Worm (Caenorhabditis elegans) whole organism, young adult: ENCODE measurements around the gene Y59E9AL.36.

Experiments
- C06A6.2 ChIP-seq: fragments of 200-800 bp; sonication (Bioruptor generic); conservative IDR thresholded peaks from 2 replicates; pipeline ENCODE4 v1.3.6; 2022; ENCODE audit warnings: missing genetic modification characterization, missing compliant biosample characterization
- F10E7.11 ChIP-seq: sonication (generic microtip); optimal IDR thresholded peaks from 2 replicates; lab custom pipeline; 2017; ENCODE audit warnings: mild to moderate bottlenecking, missing genetic modification characterization, moderate library complexity, missing compliant biosample characterization
- F37B4.10 ChIP-seq: fragments of 200-800 bp; sonication (Bioruptor generic); IDR thresholded peaks from 2 replicates; pipeline ENCODE4 v1.3.6; 2022; ENCODE audit warnings: missing genetic modification characterization, missing compliant biosample characterization
- F52B5.7 ChIP-seq: sonication (generic microtip); optimal IDR thresholded peaks from 2 replicates; lab custom pipeline; 2016; ENCODE audit warnings: mild to moderate bottlenecking, missing genetic modification characterization, missing compliant biosample characterization
- F57C9.4 ChIP-seq: sonication (generic microtip); optimal IDR thresholded peaks from 2 replicates; lab custom pipeline; 2017; ENCODE audit warnings: mild to moderate bottlenecking, missing genetic modification characterization, missing compliant biosample characterization
- T07F8.4 ChIP-seq: sonication (generic microtip); optimal IDR thresholded peaks from 2 replicates; lab custom pipeline; 2016; ENCODE audit warnings: mild to moderate bottlenecking, missing genetic modification characterization, moderate library complexity, missing compliant biosample characterization
- Y67H2A.10 ChIP-seq: fragments of 200-800 bp; sonication (Bioruptor generic); conservative IDR thresholded peaks from 2 replicates; pipeline ENCODE4 v1.3.6; 2022; ENCODE audit warnings: missing genetic modification reagents, missing genetic modification characterization, missing compliant biosample characterization
- Y79H2A.3 ChIP-seq: fragments of 200-800 bp; sonication (Bioruptor generic); conservative IDR thresholded peaks from 2 replicates; pipeline ENCODE4 v1.3.6; 2022; ENCODE audit warnings: missing genetic modification reagents, missing genetic modification characterization, missing compliant biosample characterization
- Y95B8A.8 ChIP-seq: fragments of 200-800 bp; sonication (Bioruptor generic); IDR thresholded peaks from 2 replicates; pipeline ENCODE4 v1.3.6; 2022; ENCODE audit warnings: missing genetic modification reagents, missing genetic modification characterization, missing compliant biosample characterization
- atf-7 ChIP-seq: sonication (generic microtip); optimal IDR thresholded peaks from 2 replicates; lab custom pipeline; 2017; ENCODE audit warnings: mild to moderate bottlenecking, missing genetic modification characterization, missing compliant biosample characterization
- attf-5 ChIP-seq: fragments of 200-800 bp; sonication (Bioruptor generic); optimal IDR thresholded peaks from 2 replicates; lab custom pipeline; 2018; ENCODE audit warnings: mild to moderate bottlenecking, missing genetic modification characterization, missing compliant biosample characterization
- attf-6 ChIP-seq: fragments of 200-800 bp; sonication (Bioruptor generic); IDR thresholded peaks from 2 replicates; pipeline ENCODE4 v1.3.6; 2022; ENCODE audit warnings: missing genetic modification reagents, missing genetic modification characterization, missing compliant biosample characterization
- cebp-2 ChIP-seq: fragments of 200-800 bp; sonication (Bioruptor generic); IDR thresholded peaks from 2 replicates; pipeline ENCODE4 v1.3.6; 2022; ENCODE audit warnings: missing genetic modification characterization, missing compliant biosample characterization
- ceh-27 ChIP-seq: fragments of 200-800 bp; sonication (Bioruptor generic); optimal IDR thresholded peaks from 2 replicates; lab custom pipeline; 2018; ENCODE audit warnings: mild to moderate bottlenecking, missing genetic modification characterization, moderate library complexity, missing compliant biosample characterization
- ceh-40 ChIP-seq: fragments of 200-800 bp; sonication (Bioruptor generic); IDR thresholded peaks from 2 replicates; pipeline ENCODE4 v1.3.6; 2022; ENCODE audit warnings: missing genetic modification characterization, missing compliant biosample characterization
- ceh-79 ChIP-seq: sonication (generic microtip); optimal IDR thresholded peaks from 2 replicates; lab custom pipeline; 2017; ENCODE audit warnings: mild to moderate bottlenecking, missing genetic modification characterization, missing compliant biosample characterization
- chd-7 ChIP-seq: sonication (generic microtip); optimal IDR thresholded peaks from 2 replicates; lab custom pipeline; 2016; ENCODE audit warnings: mild to moderate bottlenecking, missing genetic modification characterization, moderate library complexity, missing compliant biosample characterization
- dox-1 ChIP-seq: fragments of 200-800 bp; sonication (Bioruptor generic); IDR thresholded peaks from 2 replicates; pipeline ENCODE4 v1.3.6; 2022; ENCODE audit warnings: missing genetic modification reagents, missing genetic modification characterization, missing compliant biosample characterization
- egl-18 ChIP-seq: fragments of 200-800 bp; sonication (Bioruptor generic); IDR thresholded peaks from 2 replicates; pipeline ENCODE4 v1.3.6; 2022; ENCODE audit warnings: missing genetic modification reagents, missing genetic modification characterization, missing compliant biosample characterization
- egrh-3 ChIP-seq: fragments of 200-800 bp; sonication (Bioruptor generic); IDR thresholded peaks from 2 replicates; pipeline ENCODE4 v1.3.6; 2022; ENCODE audit warnings: missing genetic modification reagents, missing genetic modification characterization, missing compliant biosample characterization
- ekl-4 ChIP-seq: fragments of 200-800 bp; sonication (Bioruptor generic); IDR thresholded peaks from 2 replicates; pipeline ENCODE4 v1.3.6; 2022; ENCODE audit warnings: missing genetic modification reagents, missing genetic modification characterization, missing compliant biosample characterization
- gei-17 ChIP-seq: fragments of 200-800 bp; sonication (Bioruptor generic); optimal IDR thresholded peaks from 2 replicates; lab custom pipeline; 2018; ENCODE audit warnings: mild to moderate bottlenecking, missing genetic modification characterization, missing compliant biosample characterization
- him-1 ChIP-seq: sonication (generic microtip); optimal IDR thresholded peaks from 2 replicates; lab custom pipeline; 2016; ENCODE audit warnings: missing genotype, missing genetic modification reagents, missing genetic modification characterization, missing compliant biosample characterization
- hlh-12 ChIP-seq: sonication (generic microtip); optimal IDR thresholded peaks from 2 replicates; lab custom pipeline; 2016; ENCODE audit warnings: missing genetic modification characterization, missing compliant biosample characterization
- hmg-20 ChIP-seq: fragments of 200-800 bp; sonication (Bioruptor generic); IDR thresholded peaks from 2 replicates; pipeline ENCODE4 v1.3.6; 2022; ENCODE audit warnings: missing genetic modification reagents, missing genetic modification characterization, missing compliant biosample characterization
- hrde-1 ChIP-seq: sonication (generic microtip); optimal IDR thresholded peaks from 2 replicates; lab custom pipeline; 2016; ENCODE audit warnings: missing genetic modification characterization, mild to moderate bottlenecking, missing compliant biosample characterization, moderate library complexity, missing genotype, missing genetic modification reagents, borderline replicate concordance
- hsf-1 ChIP-seq: fragments of 200-800 bp; sonication (Bioruptor generic); IDR thresholded peaks from 2 replicates; pipeline ENCODE4 v1.3.6; 2022; ENCODE audit warnings: missing genetic modification reagents, missing genetic modification characterization, missing compliant biosample characterization
- lag-1 ChIP-seq: fragments of 200-800 bp; sonication (Bioruptor generic); IDR thresholded peaks from 2 replicates; pipeline ENCODE4 v1.3.6; 2022; ENCODE audit warnings: missing genetic modification reagents, missing genetic modification characterization, missing compliant biosample characterization
- let-526 ChIP-seq: fragments of 200-800 bp; sonication (Bioruptor generic); IDR thresholded peaks from 2 replicates; pipeline ENCODE4 v1.3.6; 2022; ENCODE audit warnings: missing genetic modification reagents, missing genetic modification characterization, missing compliant biosample characterization
- let-607 ChIP-seq, 2 experiments: fragments of 200-800 bp in 1 of 2; sonication (Bioruptor generic) in 1 of 2; sonication (generic microtip) in 1 of 2; optimal IDR thresholded peaks; 2 replicates each; lab custom pipeline; 2016 to 2018; ENCODE audit warnings: mild to moderate bottlenecking in 2 of 2, missing compliant biosample characterization in 2 of 2, missing genetic modification characterization in 2 of 2, moderate library complexity in 2 of 2, missing genotype in 1 of 2
- lir-1 ChIP-seq: fragments of 200-800 bp; sonication (Bioruptor generic); conservative IDR thresholded peaks from 2 replicates; pipeline ENCODE4 v1.3.6; 2022; ENCODE audit warnings: missing genetic modification reagents, missing genetic modification characterization, missing compliant biosample characterization
- lsl-1 ChIP-seq: fragments of 200-800 bp; sonication (Bioruptor generic); optimal IDR thresholded peaks from 2 replicates; lab custom pipeline; 2018; ENCODE audit warnings: mild to moderate bottlenecking, missing genetic modification characterization, moderate library complexity, missing compliant biosample characterization
- lsy-27 ChIP-seq: sonication (generic microtip); optimal IDR thresholded peaks from 2 replicates; lab custom pipeline; 2017; ENCODE audit warnings: missing genetic modification characterization, mild to moderate bottlenecking, missing compliant biosample characterization, antibody characterized with exemption, missing genotype, borderline replicate concordance; ENCODE audit not compliant: insufficient read depth
- madf-10 ChIP-seq: sonication (generic microtip); optimal IDR thresholded peaks from 2 replicates; lab custom pipeline; 2016; ENCODE audit warnings: mild to moderate bottlenecking, missing genetic modification characterization, missing compliant biosample characterization
- madf-3 ChIP-seq: fragments of 200-800 bp; sonication (Bioruptor generic); IDR thresholded peaks from 2 replicates; pipeline ENCODE4 v1.3.6; 2022; ENCODE audit warnings: missing genetic modification reagents, missing genetic modification characterization, missing compliant biosample characterization
- madf-8 ChIP-seq: fragments of 200-800 bp; sonication (Bioruptor generic); conservative IDR thresholded peaks from 2 replicates; pipeline ENCODE4 v1.3.6; 2022; ENCODE audit warnings: missing genetic modification reagents, missing genetic modification characterization, missing compliant biosample characterization
- mel-28 ChIP-seq: sonication (generic microtip); optimal IDR thresholded peaks from 2 replicates; lab custom pipeline; 2016; ENCODE audit warnings: borderline replicate concordance, mild to moderate bottlenecking, missing genetic modification characterization, missing compliant biosample characterization
- mes-4 ChIP-seq: sonication (generic microtip); optimal IDR thresholded peaks from 2 replicates; lab custom pipeline; 2016; ENCODE audit warnings: missing genotype, missing genetic modification characterization, missing compliant biosample characterization
- nfya-2 ChIP-seq: fragments of 200-800 bp; sonication (Bioruptor generic); IDR thresholded peaks from 2 replicates; pipeline ENCODE4 v1.3.6; 2022; ENCODE audit warnings: missing genetic modification reagents, missing genetic modification characterization, missing compliant biosample characterization
- nhr-80 ChIP-seq: sonication (generic microtip); optimal IDR thresholded peaks from 2 replicates; lab custom pipeline; 2016; ENCODE audit warnings: missing genetic modification characterization, missing compliant biosample characterization
- pbrm-1 ChIP-seq: fragments of 200-800 bp; sonication (Bioruptor generic); IDR thresholded peaks from 2 replicates; pipeline ENCODE4 v1.3.6; 2022; ENCODE audit warnings: missing genetic modification reagents, missing genetic modification characterization, missing compliant biosample characterization
- snpc-3.4 ChIP-seq: sonication (generic microtip); optimal IDR thresholded peaks from 2 replicates; lab custom pipeline; 2017; ENCODE audit warnings: missing genetic modification characterization, mild to moderate bottlenecking, missing compliant biosample characterization, antibody characterized with exemption, moderate library complexity, missing genotype, missing genetic modification reagents
- tlf-1 ChIP-seq: fragments of 200-800 bp; sonication (Bioruptor generic); optimal IDR thresholded peaks from 2 replicates; lab custom pipeline; 2018; ENCODE audit warnings: mild to moderate bottlenecking, missing genetic modification characterization, missing compliant biosample characterization
- zfh-2 ChIP-seq: fragments of 200-800 bp; sonication (Bioruptor generic); conservative IDR thresholded peaks from 2 replicates; pipeline ENCODE4 v1.3.6; 2022; ENCODE audit warnings: missing genetic modification reagents, missing genetic modification characterization, missing compliant biosample characterization
- zim-3 ChIP-seq: sonication (generic microtip); optimal IDR thresholded peaks from 2 replicates; lab custom pipeline; 2017; ENCODE audit warnings: mild to moderate bottlenecking, missing genetic modification characterization, moderate library complexity, missing compliant biosample characterization
- ztf-18 ChIP-seq: sonication (generic microtip); optimal IDR thresholded peaks from 2 replicates; lab custom pipeline; 2016; ENCODE audit warnings: missing genotype, mild to moderate bottlenecking, missing genetic modification characterization, missing compliant biosample characterization
- ztf-25 ChIP-seq: fragments of 200-800 bp; sonication (Bioruptor generic); IDR thresholded peaks from 2 replicates; pipeline ENCODE4 v1.3.6; 2022; ENCODE audit warnings: missing genetic modification reagents, missing genetic modification characterization, missing compliant biosample characterization
- ztf-28 ChIP-seq: fragments of 200-800 bp; sonication (Bioruptor generic); IDR thresholded peaks from 2 replicates; pipeline ENCODE4 v1.3.6; 2022; ENCODE audit warnings: missing genetic modification reagents, missing genetic modification characterization, missing compliant biosample characterization
- ztf-3 ChIP-seq: fragments of 200-800 bp; sonication (Bioruptor generic); optimal IDR thresholded peaks from 2 replicates; lab custom pipeline; 2018; ENCODE audit warnings: mild to moderate bottlenecking, missing genetic modification characterization, missing compliant biosample characterization

Gene Y59E9AL.36

ce11 chrIV:5183755-5184166, 25.5 kb downstream of the Y59E9AL.36 start, which contains the start of gene W03F8.4 (continued):
- TF ChIP-seq F37B4.10 (no peak), ekl-4 (GFP tag; lab: Robert Waterston, UW) (peak; percentile 93), gei-17 (GFP tag; lab: Kevin White, UChicago) (peak; percentile 70), pbrm-1 (GFP tag; lab: Robert Waterston, UW) (peak; percentile 95), him-1 (tag; lab: Kevin White, UChicago) (peak; percentile 53), ceh-79 (no peak), zim-3 (tag; lab: Kevin White, UChicago) (peak; percentile 25), F52B5.7 (no peak), ceh-40 (GFP tag; lab: Robert Waterston, UW) (no peak), hmg-20 (GFP tag; lab: Robert Waterston, UW) (peak; percentile 86), ztf-28 (GFP tag; lab: Robert Waterston, UW) (0 out of 2 replicates have a peak, but pooled peaks have one; percentile 76), zfh-2 (GFP tag; lab: Robert Waterston, UW) (peak; percentile 56; the same call in 1 of the 2 replicates), atf-7 (tag; lab: Kevin White, UChicago) (peak; percentile 42), ztf-25 (no peak), let-607 (tag; optimal IDR thresholded peaks at IDR 0.05; lab: Kevin White, UChicago) (peak; percentile 70 to 87), C06A6.2 (GFP tag; lab: Robert Waterston, UW) (peak; percentile 83), dox-1 (GFP tag; lab: Robert Waterston, UW) (peak; percentile 96), lag-1 (GFP tag; lab: Robert Waterston, UW) (no peak), hrde-1 (tag; lab: Kevin White, UChicago) (peak; percentile 1), F57C9.4 (no peak), nfya-2 (no peak), Y95B8A.8 (GFP tag; lab: Robert Waterston, UW) (0 out of 2 replicates have a peak, but pooled peaks have one; percentile 19), Y79H2A.3 (GFP tag; lab: Robert Waterston, UW) (no peak), mes-4 (tag; lab: Kevin White, UChicago) (no peak), madf-10 (tag; lab: Kevin White, UChicago) (peak; percentile 51), let-526 (no peak), ztf-3 (GFP tag; lab: Kevin White, UChicago) (no peak), Y67H2A.10 (GFP tag; lab: Robert Waterston, UW) (no peak), attf-5 (GFP tag; lab: Kevin White, UChicago) (peak; percentile 89), mel-28 (tag; lab: Kevin White, UChicago) (no peak), ztf-18 (tag; lab: Kevin White, UChicago) (peak; percentile 98), snpc-3.4 (tag; lab: Kevin White, UChicago) (peak; percentile 66), nhr-80 (peak; percentile 65), egl-18 (GFP tag; lab: Robert Waterston, UW) (0 out of 2 replicates have a peak, but pooled peaks have one; percentile 64), lsl-1 (GFP tag; lab: Kevin White, UChicago) (peak; percentile 78), hlh-12 (no peak), T07F8.4 (tag; lab: Kevin White, UChicago) (no peak), chd-7 (peak; percentile 36), lsy-27 (tag; lab: Kevin White, UChicago) (no peak), egrh-3 (GFP tag; lab: Robert Waterston, UW) (no peak), cebp-2 (GFP tag; lab: Robert Waterston, UW) (no peak), tlf-1 (GFP tag; lab: Kevin White, UChicago) (peak; percentile 91), hsf-1 (GFP tag; lab: Robert Waterston, UW) (peak; percentile 75), F10E7.11 (tag; lab: Kevin White, UChicago) (no peak), attf-6 (GFP tag; lab: Robert Waterston, UW) (peak; percentile 88), ceh-27 (peak; percentile 85), madf-8 (GFP tag; lab: Robert Waterston, UW) (peak; percentile 45), madf-3 (GFP tag; lab: Robert Waterston, UW) (peak; percentile 93), lir-1 (peak; percentile 77)
